Fruit fly (Drosophila melanogaster) whole organism, embryonic: Measurements from ENCODE around the gene Dscam2.

Experiments
- CG4282 ChIP-seq: fragments of 200-800 bp; sonication (Bioruptor generic); optimal IDR thresholded peaks from 2 replicates; lab custom pipeline; 2016; ENCODE audit warnings: missing biosample characterization, missing genetic modification characterization
- CG5953 ChIP-seq: fragments of 200-800 bp; sonication (Bioruptor generic); IDR thresholded peaks from 2 replicates; pipeline ENCODE4 v1.3.6; 2022; ENCODE audit warnings: missing biosample characterization, missing genetic modification characterization
- Ets65A ChIP-seq: fragments of 200-800 bp; sonication (Bioruptor generic); peaks from one replicate; lab custom pipeline; 2016; ENCODE audit warnings: missing biosample characterization, missing genetic modification characterization
- Med ChIP-seq: fragments of 200-800 bp; sonication (Bioruptor generic); peaks from one replicate; lab custom pipeline; 2016; ENCODE audit warnings: missing biosample characterization, missing genetic modification characterization, mild to moderate bottlenecking, inconsistent platforms, moderate library complexity
- Nf-YA ChIP-seq: fragments of 200-800 bp; sonication (Bioruptor generic); IDR thresholded peaks from 2 replicates; pipeline ENCODE4 v1.3.6; 2022; ENCODE audit warnings: missing biosample characterization, missing genetic modification characterization
- Xrp1 ChIP-seq: fragments of 200-800 bp; sonication (Bioruptor generic); IDR thresholded peaks from 2 replicates; pipeline ENCODE4 v1.3.6; 2022; ENCODE audit warnings: missing biosample characterization, missing genetic modification characterization
- bsh ChIP-seq, 2 experiments: fragments of 200-800 bp; sonication (Bioruptor generic); optimal IDR thresholded peaks; 2 replicates each; lab custom pipeline; 2017 to 2018; ENCODE audit warnings: mild to moderate bottlenecking in 2 of 2, missing biosample characterization in 2 of 2, missing genetic modification characterization in 2 of 2, moderate library complexity in 1 of 2
- dysf ChIP-seq: fragments of 200-800 bp; sonication (Bioruptor generic); IDR thresholded peaks from 3 replicates; pipeline ENCODE4 v1.3.6; 2022; ENCODE audit warnings: missing biosample characterization, missing genetic modification characterization
- fd3F ChIP-seq: fragments of 200-800 bp; sonication (Bioruptor generic); optimal IDR thresholded peaks from 2 replicates; lab custom pipeline; 2018; ENCODE audit warnings: missing biosample characterization, mild to moderate bottlenecking, missing genetic modification characterization, moderate library complexity
- grau ChIP-seq: fragments of 200-800 bp; optimal IDR thresholded peaks from 3 replicates; lab custom pipeline; 2019; ENCODE audit warnings: missing biosample characterization, mild to moderate bottlenecking, missing genetic modification characterization, moderate library complexity
- lmd ChIP-seq: fragments of 200-800 bp; sonication (Bioruptor generic); IDR thresholded peaks from 2 replicates; pipeline ENCODE4 v1.3.6; 2022; ENCODE audit warnings: missing biosample characterization, missing genetic modification characterization
- lola ChIP-seq, 3 experiments: fragments of >200 bp in 2 of 3; fragments of 200-800 bp in 1 of 3; sonication (Bioruptor generic) in 1 of 3; optimal IDR thresholded peaks; 2 replicates each; lab custom pipeline; 2017 to 2019; ENCODE audit warnings: missing biosample characterization in 3 of 3, missing genetic modification characterization in 3 of 3, mild to moderate bottlenecking in 1 of 3, moderate library complexity in 1 of 3
- nerfin-1 ChIP-seq: fragments of 200-800 bp; sonication (Bioruptor generic); optimal IDR thresholded peaks from 3 replicates; lab custom pipeline; 2019; ENCODE audit warnings: missing biosample characterization, mild to moderate bottlenecking, missing genetic modification characterization, moderate library complexity
- sd ChIP-seq: fragments of 200-800 bp; sonication (Bioruptor generic); optimal IDR thresholded peaks from 3 replicates; lab custom pipeline; 2018; ENCODE audit warnings: missing biosample characterization, mild to moderate bottlenecking, missing genetic modification characterization, moderate library complexity
- zf30C ChIP-seq: fragments of 200-800 bp; sonication (Bioruptor generic); optimal IDR thresholded peaks from 3 replicates; lab custom pipeline; 2018; ENCODE audit warnings: missing biosample characterization, mild to moderate bottlenecking, missing genetic modification characterization

Dscam2 gene

DNA sequence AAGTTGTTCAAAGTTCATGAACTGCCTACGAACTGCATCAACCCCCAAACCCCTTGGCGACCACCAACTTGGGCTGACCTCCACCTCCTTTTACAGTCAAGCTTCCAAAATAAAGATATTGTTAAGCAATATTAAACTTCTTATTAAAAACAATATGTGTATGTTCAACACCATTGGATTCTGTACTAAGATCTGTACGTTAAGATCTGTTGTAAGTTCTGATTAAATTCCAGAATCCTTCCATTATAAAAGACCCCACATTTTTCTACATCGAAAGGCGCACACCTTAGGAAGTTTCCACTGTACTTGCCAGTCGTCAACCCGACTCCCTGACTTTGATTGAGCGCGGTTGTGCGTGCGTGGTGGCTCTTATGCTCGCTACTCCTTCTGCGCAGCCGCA is 76.7 kb downstream of the Dscam2 start (continued):
- TF ChIP-seq Med (GFP tag; lab: Kevin White, UChicago) = peak; percentile 8
- TF ChIP-seq Ets65A (GFP tag; lab: Kevin White, UChicago) = peak; percentile 35
- TF ChIP-seq dysf (GFP tag; lab: Robert Waterston, UW) = 0 out of 3 replicates have a peak, but pooled peaks have one; percentile 10
- peak; percentile 74 for TF ChIP-seq grau (tag; lab: Kevin White, UChicago)
- TF ChIP-seq sd (tag; lab: Kevin White, UChicago) = no peak
- TF ChIP-seq lola (GFP tag; optimal IDR thresholded peaks at IDR 0.05; lab: Kevin White, UChicago) = no peak
- peak in 1 of 2 experiments; percentile 31 for TF ChIP-seq bsh (GFP tag; optimal IDR thresholded peaks at IDR 0.05; lab: Kevin White, UChicago)
- TF ChIP-seq Xrp1 (GFP tag; lab: Robert Waterston, UW) = peak; percentile 26; the same call in 1 of the 2 replicates
- TF ChIP-seq nerfin-1 (tag; lab: Kevin White, UChicago) = no peak
- no peak for TF ChIP-seq CG4282 (GFP tag; lab: Kevin White, UChicago)
- no peak for TF ChIP-seq fd3F
- TF ChIP-seq lmd (GFP tag; lab: Robert Waterston, UW) = 0 out of 2 replicates have a peak, but pooled peaks have one; percentile 10
- TF ChIP-seq zf30C = no peak
- TF ChIP-seq CG5953 (GFP tag; lab: Robert Waterston, UW) = no peak
- TF ChIP-seq Nf-YA = no peak
